Fruit fly (Drosophila melanogaster) whole organism, embryonic: ENCODE results near the gene Fmr1.

ENCODE experiments used
- CG10321 ChIP-seq: fragments of 200-800 bp; sonication (Bioruptor generic); IDR thresholded peaks from 2 replicates; pipeline ENCODE4 v1.3.6; 2022; ENCODE audit warnings: missing biosample characterization, missing genetic modification characterization
- CG10959 ChIP-seq: fragments of 200-800 bp; sonication (Bioruptor generic); IDR thresholded peaks from 2 replicates; pipeline ENCODE4 v1.3.6; 2022; ENCODE audit warnings: missing biosample characterization, missing genetic modification characterization
- CG2712 ChIP-seq: fragments of 200-800 bp; optimal IDR thresholded peaks from 3 replicates; lab custom pipeline; 2019; ENCODE audit warnings: missing biosample characterization, mild to moderate bottlenecking, missing genetic modification characterization, moderate library complexity
- CG30403 ChIP-seq: fragments of 200-800 bp; sonication (Bioruptor generic); optimal IDR thresholded peaks from 3 replicates; lab custom pipeline; 2016; ENCODE audit warnings: missing biosample characterization, missing genetic modification characterization
- Dip3 ChIP-seq: fragments of 200-800 bp; sonication (Bioruptor generic); optimal IDR thresholded peaks from 3 replicates; lab custom pipeline; 2016; ENCODE audit warnings: missing biosample characterization, missing genetic modification characterization
- Gug ChIP-seq: fragments of 200-800 bp; sonication (Bioruptor generic); IDR thresholded peaks from 4 replicates; pipeline ENCODE4 v1.3.6; 2022; ENCODE audit warnings: missing biosample characterization, missing genetic modification characterization
- Lpt ChIP-seq: fragments of >200 bp; optimal IDR thresholded peaks from 2 replicates; lab custom pipeline; 2018; ENCODE audit warnings: missing biosample characterization, missing genetic modification characterization
- lbe ChIP-seq: fragments of 200-800 bp; sonication (Bioruptor generic); optimal IDR thresholded peaks from 2 replicates; lab custom pipeline; 2016; ENCODE audit warnings: missing biosample characterization, mild to moderate bottlenecking, missing genetic modification characterization
- scrt ChIP-seq: fragments of 200-800 bp; sonication (Bioruptor generic); optimal IDR thresholded peaks from 2 replicates; lab custom pipeline; 2018; ENCODE audit warnings: missing biosample characterization, mild to moderate bottlenecking, missing genetic modification characterization, moderate library complexity
- vfl ChIP-seq: fragments of 200-800 bp; sonication (Bioruptor generic); optimal IDR thresholded peaks from 2 replicates; lab custom pipeline; 2016; ENCODE audit warnings: missing biosample characterization, missing genetic modification characterization
- zfh2 ChIP-seq: fragments of 200-800 bp; sonication (Bioruptor generic); optimal IDR thresholded peaks from 2 replicates; lab custom pipeline; 2016; ENCODE audit warnings: missing biosample characterization, missing genetic modification characterization

- no peak for TF ChIP-seq CG30403 (GFP tag; lab: Kevin White, UChicago)
- TF ChIP-seq scrt = no peak
- no peak for TF ChIP-seq lbe (GFP tag; lab: Kevin White, UChicago)
- TF ChIP-seq Lpt = no peak
- no peak for TF ChIP-seq CG10321 (GFP tag; lab: Robert Waterston, UW)
- no peak for TF ChIP-seq Gug (GFP tag; lab: Robert Waterston, UW)
- TF ChIP-seq CG10959 (GFP tag; lab: Robert Waterston, UW) = no peak
- no peak for TF ChIP-seq Dip3 (GFP tag; lab: Kevin White, UChicago)
- TF ChIP-seq vfl = no peak
- no peak for TF ChIP-seq CG2712 (tag; lab: Kevin White, UChicago)
- TF ChIP-seq zfh2 = no peak
Observed at dm6 chr3R:10095765-10096164, 14.2 kb downstream of the Fmr1 start.
